Fruit fly (Drosophila melanogaster): Measurements from ENCODE around the gene ND-B14.5B.

DNA sequence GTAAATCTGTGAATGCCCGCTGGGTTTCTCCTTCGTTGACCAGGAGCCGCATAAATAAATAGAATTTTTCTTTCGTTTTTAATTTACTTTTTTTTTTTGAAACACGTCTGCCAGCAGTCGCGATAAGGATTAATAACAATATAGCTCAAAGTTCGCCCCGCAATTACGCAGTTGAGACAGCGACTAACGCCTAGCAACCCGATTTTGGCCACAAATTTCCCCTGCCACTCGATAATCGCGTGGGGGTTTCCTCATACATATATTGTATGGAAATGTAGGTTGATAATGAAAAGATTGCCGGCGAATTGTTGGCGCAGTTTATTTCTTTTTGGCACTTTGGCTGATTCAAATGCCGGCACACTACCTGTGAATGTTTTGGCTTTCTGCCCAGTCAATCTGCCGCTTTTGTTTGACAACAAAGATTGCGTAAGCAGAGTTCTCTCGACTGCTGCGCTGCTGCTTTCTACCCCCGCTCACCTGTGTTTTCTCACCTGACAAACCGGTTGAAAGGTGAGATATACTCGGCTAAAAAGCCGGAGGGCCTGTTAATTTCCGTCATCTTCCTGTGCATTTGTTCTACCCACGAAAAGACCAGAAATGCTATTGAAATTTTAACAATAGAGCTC lies 19.5 kb upstream of the ND-B14.5B start:
- TF ChIP-seq pan (optimal IDR thresholded peaks at IDR 0.05) (no peak), usp (GFP tag; optimal IDR thresholded peaks at IDR 0.05) (no peak), CG8478 (optimal IDR thresholded peaks at IDR 0.05) (no peak), psq (optimal IDR thresholded peaks at IDR 0.05) (no peak), EcR (GFP tag; optimal IDR thresholded peaks at IDR 0.05) (no peak)

Data from whole organism.